Worm (Caenorhabditis elegans) whole organism, young adult: ENCODE measurements around the gene pmp-5.

Source experiments
- cebp-1 ChIP-seq, 2 experiments: fragments of 200-800 bp in 1 of 2; sonication (Bioruptor generic) in 1 of 2; sonication (generic microtip) in 1 of 2; IDR thresholded peaks in 1 of 2; optimal IDR thresholded peaks in 1 of 2; 2 replicates each; pipeline versions ENCODE4 v1.3.6 to Lab custom; 2017 to 2022; ENCODE audit warnings: missing compliant biosample characterization in 2 of 2, missing genetic modification characterization in 2 of 2, mild to moderate bottlenecking in 1 of 2, missing genetic modification reagents in 1 of 2, moderate library complexity in 1 of 2
- dpl-1 ChIP-seq: fragments of 150-350 bp; optimal IDR thresholded peaks from 2 replicates; lab custom pipeline; 2014; ENCODE audit warnings: missing biosample characterization, missing genetic modification reagents, missing genetic modification characterization
- hsf-1 ChIP-seq: fragments of 200-800 bp; sonication (Bioruptor generic); IDR thresholded peaks from 2 replicates; pipeline ENCODE4 v1.3.6; 2022; ENCODE audit warnings: missing genetic modification reagents, missing genetic modification characterization, missing compliant biosample characterization
- nfya-1 ChIP-seq: sonication (generic microtip); optimal IDR thresholded peaks from 2 replicates; lab custom pipeline; 2017; ENCODE audit warnings: antibody characterized with exemption, missing compliant biosample characterization, missing genetic modification characterization, borderline replicate concordance; ENCODE audit not compliant: insufficient read depth
- pha-4 ChIP-seq: fragments of 150-350 bp; sonication (generic microtip); optimal IDR thresholded peaks from 2 replicates; lab custom pipeline; 2014; ENCODE audit warnings: missing biosample characterization, missing genetic modification reagents, missing genetic modification characterization

DNA sequence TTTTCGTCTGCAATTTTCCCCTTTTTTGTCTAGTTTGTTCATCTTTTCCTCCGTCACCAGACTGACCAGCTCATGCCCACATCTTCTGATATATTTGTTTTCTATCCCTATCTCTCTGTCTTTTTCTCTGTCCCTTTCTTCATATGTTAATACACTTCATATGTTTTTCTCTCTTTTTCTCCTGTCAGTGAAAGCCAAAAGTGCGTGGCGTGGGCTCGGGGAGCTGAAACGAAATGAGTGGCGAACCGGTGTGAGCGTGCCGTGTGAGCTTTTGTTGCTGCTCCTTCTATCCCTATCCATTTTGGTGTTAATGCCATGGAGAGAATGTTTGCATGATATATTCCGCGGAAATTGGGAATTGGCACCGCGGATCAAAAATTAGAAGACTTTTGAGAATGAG, 33.7 kb downstream of the pmp-5 start:
- TF ChIP-seq dpl-1 (GFP tag; lab: Kevin White, UChicago) (no peak), pha-4 (no peak), nfya-1 (no peak), hsf-1 (GFP tag; lab: Robert Waterston, UW) (no peak), cebp-1 (GFP tag; IDR thresholded peaks at IDR 0.05; lab: Robert Waterston, UW) (no peak), cebp-1 (tag; optimal IDR thresholded peaks at IDR 0.05; lab: Kevin White, UChicago) (no peak)
